Worm (Caenorhabditis elegans) whole organism, L2 larva: ENCODE data around the gene F07A11.5.

ENCODE experiments used
- C34F6.9 ChIP-seq: fragments of 150-350 bp; optimal IDR thresholded peaks from 2 replicates; lab custom pipeline; 2014; ENCODE audit warnings: missing biosample characterization, missing genetic modification characterization
- F13H6.1 ChIP-seq: sonication (generic microtip); optimal IDR thresholded peaks from 2 replicates; lab custom pipeline; 2016; ENCODE audit warnings: missing genetic modification characterization, missing compliant biosample characterization
- R02D3.7 ChIP-seq: fragments of 150-350 bp; optimal IDR thresholded peaks from 2 replicates; lab custom pipeline; 2014; ENCODE audit warnings: missing biosample characterization, missing genetic modification characterization
- Y55F3AM.14 ChIP-seq: fragments of 200-800 bp; sonication (Bioruptor generic); optimal IDR thresholded peaks from 2 replicates; lab custom pipeline; 2018; ENCODE audit warnings: mild to moderate bottlenecking, missing genetic modification characterization, missing compliant biosample characterization
- ZK546.5 ChIP-seq: sonication (generic microtip); optimal IDR thresholded peaks from 2 replicates; lab custom pipeline; 2017; ENCODE audit warnings: missing biosample characterization, missing genetic modification characterization
- alr-1 ChIP-seq: fragments of 150-350 bp; optimal IDR thresholded peaks from 2 replicates; lab custom pipeline; 2014; ENCODE audit warnings: missing biosample characterization, missing genetic modification characterization
- aly-2 ChIP-seq: fragments of 150-350 bp; optimal IDR thresholded peaks from 2 replicates; lab custom pipeline; 2014; ENCODE audit warnings: missing biosample characterization, missing genetic modification characterization
- ama-1 ChIP-seq: fragments of 150-350 bp; optimal IDR thresholded peaks from 2 replicates; lab custom pipeline; 2018; ENCODE audit warnings: inconsistent platforms
- blmp-1 ChIP-seq: sonication (generic microtip); optimal IDR thresholded peaks from 2 replicates; lab custom pipeline; 2017; ENCODE audit warnings: missing genetic modification characterization, mild to moderate bottlenecking, missing compliant biosample characterization, antibody characterized with exemption, moderate library complexity; ENCODE audit not compliant: insufficient read depth
- ceh-16 ChIP-seq: fragments of 150-350 bp; optimal IDR thresholded peaks from 2 replicates; lab custom pipeline; 2014; ENCODE audit warnings: missing biosample characterization, missing genetic modification characterization
- ceh-82 ChIP-seq: fragments of 150-350 bp; optimal IDR thresholded peaks from 2 replicates; lab custom pipeline; 2014; ENCODE audit warnings: missing biosample characterization, missing genetic modification characterization
- crh-2 ChIP-seq: sonication (generic microtip); optimal IDR thresholded peaks from 2 replicates; lab custom pipeline; 2017; ENCODE audit warnings: missing biosample characterization, missing genetic modification characterization
- dmd-4 ChIP-seq: sonication (generic microtip); optimal IDR thresholded peaks from 2 replicates; lab custom pipeline; 2017; ENCODE audit warnings: missing biosample characterization, missing genetic modification characterization
- egl-27 ChIP-seq: sonication (generic microtip); optimal IDR thresholded peaks from 3 replicates; lab custom pipeline; 2017; ENCODE audit warnings: missing biosample characterization, missing genetic modification reagents, missing genetic modification characterization
- elt-1 ChIP-seq: fragments of 150-350 bp; optimal IDR thresholded peaks from 2 replicates; lab custom pipeline; 2014; ENCODE audit warnings: missing biosample characterization, missing genetic modification characterization
- elt-3 ChIP-seq: sonication (generic microtip); optimal IDR thresholded peaks from 2 replicates; lab custom pipeline; 2017; ENCODE audit warnings: missing biosample characterization, missing genetic modification characterization
- fos-1 ChIP-seq: fragments of 150-350 bp; optimal IDR thresholded peaks from 2 replicates; lab custom pipeline; 2014; ENCODE audit warnings: missing biosample characterization, missing genetic modification characterization
- gmeb-1 ChIP-seq: fragments of 150-350 bp; optimal IDR thresholded peaks from 2 replicates; lab custom pipeline; 2014; ENCODE audit warnings: missing biosample characterization, missing genetic modification characterization
- lin-11 ChIP-seq: fragments of 150-350 bp; sonication (generic microtip); optimal IDR thresholded peaks from 2 replicates; lab custom pipeline; 2014; ENCODE audit warnings: missing biosample characterization, missing genetic modification characterization, inconsistent platforms, mixed read lengths
- lin-13 ChIP-seq: fragments of 150-350 bp; optimal IDR thresholded peaks from 2 replicates; lab custom pipeline; 2014; ENCODE audit warnings: missing biosample characterization, missing genetic modification reagents, missing genetic modification characterization
- lin-39 ChIP-seq: fragments of 150-350 bp; optimal IDR thresholded peaks from 2 replicates; lab custom pipeline; 2014; ENCODE audit warnings: missing biosample characterization, missing genetic modification reagents, missing genetic modification characterization
- lsy-2 ChIP-seq, 2 experiments: fragments of 150-350 bp in 1 of 2; sonication (generic microtip) in 1 of 2; optimal IDR thresholded peaks; 2 replicates each; lab custom pipeline; 2014 to 2017; ENCODE audit warnings: missing biosample characterization in 2 of 2, missing genetic modification characterization in 2 of 2
- mab-5 ChIP-seq: fragments of 150-350 bp; optimal IDR thresholded peaks from 2 replicates; lab custom pipeline; 2014; ENCODE audit warnings: missing biosample characterization, missing genetic modification characterization
- mdl-1 ChIP-seq, 2 experiments: fragments of 150-350 bp in 1 of 2; sonication (generic microtip) in 1 of 2; optimal IDR thresholded peaks; 2 replicates each; lab custom pipeline; 2017; ENCODE audit warnings: missing biosample characterization in 2 of 2, missing genetic modification characterization in 2 of 2
- nhr-10 ChIP-seq: sonication (generic microtip); optimal IDR thresholded peaks from 2 replicates; lab custom pipeline; 2017; ENCODE audit warnings: missing biosample characterization, missing genetic modification characterization
- nhr-11 ChIP-seq: fragments of 150-350 bp; optimal IDR thresholded peaks from 2 replicates; lab custom pipeline; 2014; ENCODE audit warnings: missing biosample characterization, missing genetic modification characterization
- nhr-12 ChIP-seq: fragments of 150-350 bp; optimal IDR thresholded peaks from 2 replicates; lab custom pipeline; 2014; ENCODE audit warnings: missing biosample characterization, missing genetic modification characterization
- nhr-129 ChIP-seq: fragments of 150-350 bp; optimal IDR thresholded peaks from 2 replicates; lab custom pipeline; 2014; ENCODE audit warnings: missing biosample characterization, missing genetic modification characterization
- nhr-21 ChIP-seq: fragments of 150-350 bp; optimal IDR thresholded peaks from 2 replicates; lab custom pipeline; 2014; ENCODE audit warnings: missing biosample characterization, missing genetic modification characterization
- nhr-23 ChIP-seq: fragments of 150-350 bp; optimal IDR thresholded peaks from 2 replicates; lab custom pipeline; 2014; ENCODE audit warnings: missing biosample characterization, missing genetic modification reagents, missing genetic modification characterization
- nhr-237 ChIP-seq: fragments of 150-350 bp; optimal IDR thresholded peaks from 2 replicates; lab custom pipeline; 2014; ENCODE audit warnings: missing biosample characterization, missing genetic modification characterization
- nhr-25 ChIP-seq: fragments of 150-350 bp; sonication (generic microtip); optimal IDR thresholded peaks from 3 replicates; lab custom pipeline; 2014; ENCODE audit warnings: missing biosample characterization, missing genetic modification characterization
- nhr-6 ChIP-seq: fragments of 150-350 bp; optimal IDR thresholded peaks from 2 replicates; lab custom pipeline; 2014; ENCODE audit warnings: missing biosample characterization, missing genetic modification characterization
- nhr-77 ChIP-seq: fragments of 150-350 bp; optimal IDR thresholded peaks from 2 replicates; lab custom pipeline; 2014; ENCODE audit warnings: missing biosample characterization, missing genetic modification characterization
- peb-1 ChIP-seq: fragments of 150-350 bp; optimal IDR thresholded peaks from 2 replicates; lab custom pipeline; 2014; ENCODE audit warnings: missing biosample characterization, missing genetic modification characterization
- skn-1 ChIP-seq: sonication (generic microtip); optimal IDR thresholded peaks from 2 replicates; lab custom pipeline; 2017; ENCODE audit warnings: missing biosample characterization, missing genetic modification characterization
- sma-3 ChIP-seq: sonication (generic microtip); optimal IDR thresholded peaks from 2 replicates; lab custom pipeline; 2016; ENCODE audit warnings: missing genetic modification reagents, missing genetic modification characterization, missing compliant biosample characterization
- sma-9 ChIP-seq, 2 experiments: fragments of 150-350 bp in 1 of 2; sonication (generic microtip) in 1 of 2; optimal IDR thresholded peaks; 2 replicates each; lab custom pipeline; 2014 to 2016; ENCODE audit warnings: missing genetic modification characterization in 2 of 2, mild to moderate bottlenecking in 1 of 2, missing biosample characterization in 1 of 2, missing compliant biosample characterization in 1 of 2, missing genetic modification reagents in 1 of 2, moderate library complexity in 1 of 2
- snpc-4 ChIP-seq: fragments of 150-350 bp; optimal IDR thresholded peaks from 2 replicates; lab custom pipeline; 2014; ENCODE audit warnings: missing biosample characterization, missing genetic modification characterization
- unc-55 ChIP-seq: fragments of 150-350 bp; sonication (generic microtip); optimal IDR thresholded peaks from 3 replicates; lab custom pipeline; 2014; ENCODE audit warnings: missing biosample characterization, missing genetic modification reagents, missing genetic modification characterization
- unc-62 ChIP-seq: fragments of 150-350 bp; optimal IDR thresholded peaks from 2 replicates; lab custom pipeline; 2014; ENCODE audit warnings: missing biosample characterization, missing genetic modification reagents, missing genetic modification characterization
- zag-1 ChIP-seq: fragments of 150-350 bp; optimal IDR thresholded peaks from 2 replicates; lab custom pipeline; 2014; ENCODE audit warnings: missing biosample characterization, missing genetic modification characterization
- ztf-1 ChIP-seq: fragments of 200-800 bp; sonication (Bioruptor generic); conservative IDR thresholded peaks from 2 replicates; pipeline ENCODE4 v1.3.6; 2022; ENCODE audit warnings: missing genetic modification characterization, missing compliant biosample characterization
- ztf-11 ChIP-seq: sonication (generic microtip); optimal IDR thresholded peaks from 2 replicates; lab custom pipeline; 2017; ENCODE audit warnings: missing biosample characterization, missing genetic modification characterization
- ztf-4 ChIP-seq: fragments of 150-350 bp; optimal IDR thresholded peaks from 2 replicates; lab custom pipeline; 2014; ENCODE audit warnings: missing biosample characterization, missing genetic modification characterization

Gene F07A11.5

DNA sequence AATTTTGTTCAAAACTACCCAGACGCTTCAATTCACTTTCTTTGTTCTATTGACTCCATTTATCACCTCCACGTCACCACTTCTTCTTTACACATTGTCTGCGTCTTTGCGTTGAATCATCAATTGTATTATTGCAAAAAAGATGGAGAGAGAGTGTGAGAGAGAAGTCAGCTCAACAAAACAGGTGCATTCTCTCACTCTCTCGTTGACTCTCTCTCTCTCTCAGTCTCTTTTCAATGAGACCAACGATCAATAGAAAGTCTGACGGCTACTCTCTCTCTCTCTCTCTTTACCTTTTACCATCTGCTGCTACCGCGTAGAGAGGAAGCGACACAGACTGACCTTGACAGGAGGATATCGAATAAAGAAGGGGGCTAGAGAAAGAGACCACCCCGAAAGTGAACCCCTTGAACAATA, 23.7 kb downstream of the F07A11.5 start (continued):
- TF ChIP-seq nhr-237 (tag; lab: Kevin White, UChicago) = peak; percentile 6
- TF ChIP-seq elt-1 (tag; lab: Kevin White, UChicago) = no peak
- TF ChIP-seq peb-1 (tag; lab: Kevin White, UChicago) = no peak
- peak; percentile 84 for TF ChIP-seq lin-13 (GFP tag; lab: Kevin White, UChicago)
- TF ChIP-seq unc-62 (GFP tag; lab: Kevin White, UChicago) = no peak
- peak; percentile 95 for TF ChIP-seq egl-27 (tag; lab: Kevin White, UChicago)
- no peak for TF ChIP-seq R02D3.7 (tag; lab: Kevin White, UChicago)
- TF ChIP-seq F13H6.1 (tag; lab: Kevin White, UChicago) = peak; percentile 96
- TF ChIP-seq sma-9 (GFP tag; optimal IDR thresholded peaks at IDR 0.05; lab: Kevin White, UChicago) = peak; percentile 98
- peak; percentile 75 for TF ChIP-seq sma-9 (tag; optimal IDR thresholded peaks at IDR 0.05; lab: Kevin White, UChicago)
- TF ChIP-seq lin-39 = peak; percentile 51
- no peak for TF ChIP-seq zag-1 (tag; lab: Kevin White, UChicago)
- TF ChIP-seq, all 48 proteins: peak for 28

- TF ChIP-seq mab-5 (tag; lab: Kevin White, UChicago) = no peak
- no peak for TF ChIP-seq alr-1 (tag; lab: Kevin White, UChicago)
- TF ChIP-seq unc-62 (GFP tag; lab: Kevin White, UChicago) = no peak
- no peak for TF ChIP-seq ztf-11
- TF ChIP-seq sma-3 (GFP tag; lab: Kevin White, UChicago) = no peak
- TF ChIP-seq ztf-4 (tag; lab: Kevin White, UChicago) = no peak
- no peak for TF ChIP-seq sma-9 (GFP tag; optimal IDR thresholded peaks at IDR 0.05; lab: Kevin White, UChicago)
- TF ChIP-seq sma-9 (tag; optimal IDR thresholded peaks at IDR 0.05; lab: Kevin White, UChicago) = no peak
- no peak for TF ChIP-seq elt-3 (tag; lab: Kevin White, UChicago)
- TF ChIP-seq ama-1 = no peak
- TF ChIP-seq nhr-12 (tag; lab: Kevin White, UChicago) = no peak
- no peak for TF ChIP-seq nhr-23
- no peak for TF ChIP-seq lin-11
- TF ChIP-seq dmd-4 (tag; lab: Kevin White, UChicago) = no peak
- TF ChIP-seq ceh-16 (tag; lab: Kevin White, UChicago) = no peak
- no peak for TF ChIP-seq peb-1 (tag; lab: Kevin White, UChicago)
- TF ChIP-seq elt-1 (tag; lab: Kevin White, UChicago) = no peak
- no peak for TF ChIP-seq blmp-1 (tag; lab: Kevin White, UChicago)
- TF ChIP-seq mdl-1 (tag; optimal IDR thresholded peaks at IDR 0.05; lab: Kevin White, UChicago) = no peak
- no peak for TF ChIP-seq nhr-10 (tag; lab: Kevin White, UChicago)
- TF ChIP-seq skn-1 (tag; lab: Kevin White, UChicago) = no peak
- peak; percentile 27 for TF ChIP-seq nhr-6 (tag; lab: Kevin White, UChicago)
- no peak for TF ChIP-seq nhr-77 (tag; lab: Kevin White, UChicago)
- no peak for TF ChIP-seq nhr-237 (tag; lab: Kevin White, UChicago)
- peak; percentile 16 for TF ChIP-seq Y55F3AM.14 (GFP tag; lab: Kevin White, UChicago)
- TF ChIP-seq ZK546.5 (tag; lab: Kevin White, UChicago) = no peak
- no peak for TF ChIP-seq F13H6.1 (tag; lab: Kevin White, UChicago)
- TF ChIP-seq egl-27 (tag; lab: Kevin White, UChicago) = no peak
- TF ChIP-seq nhr-129 (tag; lab: Kevin White, UChicago) = peak; percentile 25
- no peak for TF ChIP-seq fos-1 (tag; lab: Kevin White, UChicago)
- TF ChIP-seq nhr-25 (tag; lab: Kevin White, UChicago) = no peak
- no peak for TF ChIP-seq ztf-1 (GFP tag; lab: Robert Waterston, UW)
- TF ChIP-seq nhr-21 = peak; percentile 7
- TF ChIP-seq aly-2 (tag; lab: Kevin White, UChicago) = no peak
- TF ChIP-seq unc-55 (GFP tag; lab: Kevin White, UChicago) = no peak
- TF ChIP-seq, all 48 proteins: peak for 4
Observed at ce11 chrII:11636617-11637016, 24.5 kb downstream of the F07A11.5 start.

DNA sequence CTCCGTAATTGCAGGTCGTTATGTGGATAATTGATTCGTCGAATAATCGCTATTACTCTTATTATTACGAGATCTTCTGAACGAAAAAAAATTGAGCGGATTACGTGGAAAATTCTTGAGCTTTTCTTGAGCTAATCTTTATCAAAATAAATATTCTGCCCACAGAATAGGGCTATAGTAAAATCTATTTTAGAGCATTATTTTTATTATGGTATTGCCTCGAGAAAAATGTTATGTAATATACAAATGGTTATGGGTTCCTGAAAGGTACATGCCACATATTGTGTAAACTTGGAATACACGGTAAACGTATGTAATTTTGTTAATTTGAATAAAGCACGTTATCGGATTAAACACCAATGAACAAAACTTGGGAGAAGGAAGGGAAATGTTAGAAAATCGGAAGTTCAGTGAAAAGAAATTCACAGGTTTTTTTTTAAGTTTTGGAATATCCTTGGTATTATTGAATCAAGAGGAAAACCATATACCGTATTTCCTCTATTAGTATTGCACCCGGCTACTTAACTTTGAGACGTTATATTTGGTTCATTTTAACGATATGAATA, 25.2 kb downstream of the F07A11.5 start:
- TF ChIP-seq mdl-1 (tag; optimal IDR thresholded peaks at IDR 0.05; lab: Kevin White, UChicago) (peak in 1 of 2 experiments; percentile 42), R02D3.7 (tag; lab: Kevin White, UChicago) (no peak), dmd-4 (tag; lab: Kevin White, UChicago) (no peak), unc-55 (GFP tag; lab: Kevin White, UChicago) (no peak), nhr-11 (tag; lab: Kevin White, UChicago) (no peak), fos-1 (tag; lab: Kevin White, UChicago) (no peak), lin-39 (no peak), ZK546.5 (tag; lab: Kevin White, UChicago) (no peak), blmp-1 (tag; lab: Kevin White, UChicago) (no peak), gmeb-1 (tag; lab: Kevin White, UChicago) (no peak), nhr-237 (tag; lab: Kevin White, UChicago) (no peak), nhr-129 (tag; lab: Kevin White, UChicago) (no peak), ceh-82 (tag; lab: Kevin White, UChicago) (no peak), ceh-16 (tag; lab: Kevin White, UChicago) (no peak), ztf-11 (no peak), nhr-77 (tag; lab: Kevin White, UChicago) (no peak), ama-1 (peak; percentile 42), crh-2 (tag; lab: Kevin White, UChicago) (peak; percentile 13), elt-3 (tag; lab: Kevin White, UChicago) (no peak), mab-5 (tag; lab: Kevin White, UChicago) (no peak), zag-1 (tag; lab: Kevin White, UChicago) (no peak), ztf-1 (GFP tag; lab: Robert Waterston, UW) (0 out of 2 replicates have a peak, but pooled peaks have one; percentile 5), Y55F3AM.14 (GFP tag; lab: Kevin White, UChicago) (no peak), nhr-25 (tag; lab: Kevin White, UChicago) (peak; percentile 43), C34F6.9 (no peak), snpc-4 (tag; lab: Kevin White, UChicago) (no peak), lsy-2 (tag; optimal IDR thresholded peaks at IDR 0.05; lab: Kevin White, UChicago) (peak in 1 of 2 experiments; percentile 65), F13H6.1 (tag; lab: Kevin White, UChicago) (peak; percentile 27)
